Fruit fly (Drosophila melanogaster): ENCODE data around the gene CG16957.
A peak's percentile ranks its signal among the peaks of the same experiment; 100 is the strongest.

The CG16957 gene

DNA sequence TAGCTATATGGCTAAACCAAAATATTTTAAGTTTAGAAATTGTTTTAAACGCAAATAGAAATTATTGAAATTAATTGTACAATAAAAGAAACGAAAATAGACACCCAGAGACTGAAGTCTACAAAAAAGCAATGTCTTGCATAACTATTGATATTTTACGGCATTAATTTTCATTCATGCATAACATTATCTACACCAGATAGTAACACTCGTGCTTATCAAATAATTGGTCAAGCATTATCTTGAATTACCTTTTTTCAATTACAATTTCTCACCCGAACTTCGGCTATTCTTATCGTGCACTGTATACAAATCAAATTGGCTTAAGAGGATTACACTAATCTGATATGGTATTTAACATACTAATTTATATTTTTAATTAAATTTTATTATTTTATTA, 19.9 kb downstream of the CG16957 start:
- no peak for TF ChIP-seq psq (GFP tag; optimal IDR thresholded peaks at IDR 0.05)
- no peak for TF ChIP-seq CG32264 (GFP tag; optimal IDR thresholded peaks at IDR 0.05)
- no peak for TF ChIP-seq foxo (GFP tag; optimal IDR thresholded peaks at IDR 0.05)
- TF ChIP-seq Hnf4 (GFP tag; optimal IDR thresholded peaks at IDR 0.05): no peak
- TF ChIP-seq fru (GFP tag; optimal IDR thresholded peaks at IDR 0.05): no peak
- no peak for TF ChIP-seq brk (GFP tag; optimal IDR thresholded peaks at IDR 0.05)
- no peak for TF ChIP-seq woc (GFP tag; optimal IDR thresholded peaks at IDR 0.05)
- TF ChIP-seq dl (GFP tag; optimal IDR thresholded peaks at IDR 0.05; ENCODE audit: insufficient read depth in 1 of 2, partially characterized antibody in 2 of 2): no peak
- TF ChIP-seq br (GFP tag; optimal IDR thresholded peaks at IDR 0.05): no peak
- no peak for TF ChIP-seq lola (GFP tag; optimal IDR thresholded peaks at IDR 0.05)
- no peak for TF ChIP-seq Rel (GFP tag; optimal IDR thresholded peaks at IDR 0.05)
- TF ChIP-seq Rel (tag; optimal IDR thresholded peaks at IDR 0.05): no peak
- TF ChIP-seq Hr78 (GFP tag; optimal IDR thresholded peaks at IDR 0.05): no peak
- TF ChIP-seq Abd-B (GFP tag; optimal IDR thresholded peaks at IDR 0.05): no peak
- no peak for TF ChIP-seq Dfd (GFP tag; optimal IDR thresholded peaks at IDR 0.05)
- no peak for TF ChIP-seq ey (GFP tag; optimal IDR thresholded peaks at IDR 0.05)
- TF ChIP-seq Sp1 (GFP tag; optimal IDR thresholded peaks at IDR 0.05): no peak
- TF ChIP-seq h (GFP tag; optimal IDR thresholded peaks at IDR 0.05): no peak
- TF ChIP-seq dmrt93B (GFP tag; optimal IDR thresholded peaks at IDR 0.05): no peak

DNA sequence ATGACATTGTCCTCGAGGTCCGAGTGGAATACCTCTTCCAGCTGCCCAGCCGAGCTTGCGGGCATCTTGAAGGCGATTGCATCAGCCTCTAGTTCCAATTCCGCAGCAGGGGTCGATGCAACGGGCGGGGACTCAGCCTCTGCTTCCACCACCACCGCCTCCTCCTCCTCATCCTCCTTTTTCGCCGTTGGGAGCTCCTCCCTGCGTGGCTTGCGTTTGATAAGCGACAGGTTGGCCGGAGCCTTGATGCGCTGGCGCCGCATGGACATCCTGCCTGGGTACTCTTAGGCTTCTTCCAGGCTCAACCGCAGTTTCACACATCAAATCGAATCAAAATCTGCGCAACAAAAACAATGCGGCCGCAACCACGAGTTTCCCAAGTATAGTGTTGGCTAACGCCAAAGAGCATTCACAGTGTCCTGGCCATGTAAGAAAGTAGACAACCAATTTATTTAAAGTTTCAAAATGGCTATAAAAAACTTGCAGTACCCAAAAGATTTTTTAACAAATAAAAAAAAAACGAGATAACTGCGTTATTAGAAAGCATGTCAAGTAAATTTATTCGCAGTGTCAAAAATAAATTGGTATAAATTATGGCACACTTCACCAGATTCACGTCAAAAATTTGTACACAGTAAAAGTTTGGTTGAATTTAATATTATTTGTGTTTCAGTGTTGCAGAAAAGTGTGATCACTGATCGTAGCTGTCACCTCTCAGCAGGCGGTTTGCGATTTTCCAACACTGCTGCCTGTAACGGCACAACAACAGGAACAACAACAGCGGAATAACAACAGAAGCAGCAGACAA, 22.3 kb downstream of the CG16957 start, which contains the start of the genes Bdp1 and CG6565:
Bdp1 (minus strand) TSS at position 456 of the 808 bp plus-strand sequence.
CG6565 (plus strand) TSS at position 585 of the 808 bp plus-strand sequence.
- TF ChIP-seq CG9705 (GFP tag; optimal IDR thresholded peaks at IDR 0.05): peak; percentile 96
- TF ChIP-seq Mio (GFP tag; optimal IDR thresholded peaks at IDR 0.05): peak; percentile 77
- TF ChIP-seq woc (GFP tag; optimal IDR thresholded peaks at IDR 0.05): peak; percentile 99
- TF ChIP-seq rgr (GFP tag; optimal IDR thresholded peaks at IDR 0.05): peak; percentile 97
- peak; percentile 99 for TF ChIP-seq sv (GFP tag; optimal IDR thresholded peaks at IDR 0.05)
- TF ChIP-seq N (GFP tag; optimal IDR thresholded peaks at IDR 0.05): no peak
- peak; percentile 98 for TF ChIP-seq ey (GFP tag; optimal IDR thresholded peaks at IDR 0.05)
- peak; percentile 95 for TF ChIP-seq Sp1 (GFP tag; optimal IDR thresholded peaks at IDR 0.05)
- TF ChIP-seq Jra (GFP tag; optimal IDR thresholded peaks at IDR 0.05): peak; percentile 98
- TF ChIP-seq dmrt93B (GFP tag; optimal IDR thresholded peaks at IDR 0.05): peak; percentile 98
- no peak for TF ChIP-seq tai (GFP tag; optimal IDR thresholded peaks at IDR 0.05)
- peak; percentile 94 for TF ChIP-seq psq (GFP tag; optimal IDR thresholded peaks at IDR 0.05)
- TF ChIP-seq Myc (optimal IDR thresholded peaks at IDR 0.05): peak; percentile 92
- TF ChIP-seq Vsx2 (GFP tag; optimal IDR thresholded peaks at IDR 0.05; ENCODE audit: partially characterized antibody): no peak
- TF ChIP-seq jim (GFP tag; optimal IDR thresholded peaks at IDR 0.05): peak; percentile 62
- TF ChIP-seq br (GFP tag; optimal IDR thresholded peaks at IDR 0.05): peak; percentile 97
- peak; percentile 19 for TF ChIP-seq Hr83 (GFP tag; optimal IDR thresholded peaks at IDR 0.05; ENCODE audit: poor library complexity, severe bottlenecking)
- no peak for TF ChIP-seq Abd-B (GFP tag; optimal IDR thresholded peaks at IDR 0.05)
- peak; percentile 78 to 98 for TF ChIP-seq foxo (GFP tag; optimal IDR thresholded peaks at IDR 0.05)
- TF ChIP-seq dsf (GFP tag; optimal IDR thresholded peaks at IDR 0.05; ENCODE audit: borderline replicate concordance): peak; percentile 96
- no peak for TF ChIP-seq usp (GFP tag; optimal IDR thresholded peaks at IDR 0.05)
- no peak for TF ChIP-seq brk (GFP tag; optimal IDR thresholded peaks at IDR 0.05)
- no peak for TF ChIP-seq Rel (GFP tag; optimal IDR thresholded peaks at IDR 0.05)
- peak; percentile 69 for TF ChIP-seq Rel (tag; optimal IDR thresholded peaks at IDR 0.05)
- peak; percentile 98 for TF ChIP-seq fru (GFP tag; optimal IDR thresholded peaks at IDR 0.05)
- peak; percentile 93 for TF ChIP-seq GATAd (GFP tag; optimal IDR thresholded peaks at IDR 0.05)
- peak; percentile 98 for TF ChIP-seq h (GFP tag; optimal IDR thresholded peaks at IDR 0.05)
- TF ChIP-seq CG32264 (GFP tag; optimal IDR thresholded peaks at IDR 0.05): peak; percentile 89
- TF ChIP-seq Hnf4 (GFP tag; optimal IDR thresholded peaks at IDR 0.05): peak; percentile 96
- TF ChIP-seq OdsH (GFP tag; optimal IDR thresholded peaks at IDR 0.05): peak; percentile 96
- TF ChIP-seq lola (GFP tag; optimal IDR thresholded peaks at IDR 0.05): no peak
- TF ChIP-seq HLH106 (tag; optimal IDR thresholded peaks at IDR 0.05): peak; percentile 96
- TF ChIP-seq Dfd (GFP tag; optimal IDR thresholded peaks at IDR 0.05): no peak
- TF ChIP-seq Dif (GFP tag; optimal IDR thresholded peaks at IDR 0.05; ENCODE audit: partially characterized antibody): no peak
